Worm (Caenorhabditis elegans): ENCODE measurements around the gene sms-2.

Gene sms-2

DNA sequence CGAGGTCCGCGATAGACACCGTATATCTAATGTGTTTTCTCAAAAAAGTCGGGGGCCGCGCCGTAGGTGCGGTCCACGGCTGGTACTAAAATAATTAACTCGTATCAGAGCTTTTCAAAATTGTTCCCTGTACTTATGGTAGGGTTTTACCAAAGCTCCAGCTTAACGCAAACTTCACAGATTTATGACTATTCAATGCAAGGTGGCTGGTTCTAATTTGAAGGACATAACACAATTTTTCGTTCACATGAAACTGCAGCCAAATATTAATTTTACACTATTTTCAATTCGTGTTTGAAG is 26.5 kb upstream of the sms-2 start:
- TF ChIP-seq tab-1 (GFP tag; IDR thresholded peaks at IDR 0.05) (no peak), ztf-23 (GFP tag; IDR thresholded peaks at IDR 0.05) (no peak), cog-1 (tag; optimal IDR thresholded peaks at IDR 0.05) (no peak), klf-2 (GFP tag; conservative IDR thresholded peaks at IDR 0.05) (no peak), flt-1 (GFP tag; IDR thresholded peaks at IDR 0.05) (no peak), ztf-29 (GFP tag; IDR thresholded peaks at IDR 0.05) (no peak), ref-1 (GFP tag; conservative IDR thresholded peaks at IDR 0.05) (no peak), T22C8.4 (GFP tag; IDR thresholded peaks at IDR 0.05) (no peak), med-1 (GFP tag; optimal IDR thresholded peaks at IDR 0.05; ENCODE audit: insufficient read depth) (no peak)

DNA sequence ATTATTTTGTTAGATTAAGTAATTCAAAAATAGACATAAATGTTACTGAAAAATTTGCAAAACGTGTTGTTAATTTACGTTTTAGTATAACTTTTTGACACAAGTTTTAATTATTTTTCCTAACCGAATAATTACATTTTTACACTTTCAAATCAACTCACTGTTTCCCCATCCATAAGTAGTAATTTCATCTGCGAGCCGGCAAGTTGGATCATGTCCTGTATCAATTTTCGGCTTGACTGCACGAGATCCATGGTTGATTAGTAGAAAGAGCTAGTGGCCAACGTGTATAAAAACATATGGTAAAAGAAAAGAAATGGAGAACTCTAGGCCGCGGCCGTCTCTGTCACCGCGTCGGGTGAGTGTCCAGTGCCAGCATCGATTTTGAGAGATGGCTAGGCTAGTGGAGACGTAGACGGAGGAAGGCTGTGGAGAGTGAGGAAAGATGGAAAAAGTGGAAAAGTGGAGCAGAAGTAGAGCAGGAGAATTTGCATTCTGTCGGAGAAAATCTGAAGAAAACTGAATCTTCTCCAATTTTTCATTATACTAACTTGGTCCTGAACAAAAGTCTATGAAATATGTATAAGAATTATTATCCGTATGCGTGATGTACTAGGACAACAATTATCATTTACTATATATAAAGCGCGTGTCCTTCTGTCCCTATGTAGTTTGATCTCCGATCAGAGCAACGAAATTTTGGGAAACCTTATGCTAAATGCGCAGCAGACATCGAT is 26.0 kb upstream of the sms-2 start, which contains the start of gene vps-45:
Gene vps-45 (minus strand): TSS at position 350 of the 737 bp plus-strand sequence.
- TF ChIP-seq ztf-23 (GFP tag; IDR thresholded peaks at IDR 0.05) = no peak
- no peak for TF ChIP-seq ztf-29 (GFP tag; IDR thresholded peaks at IDR 0.05)
- no peak for TF ChIP-seq tab-1 (GFP tag; IDR thresholded peaks at IDR 0.05)
- peak; percentile 78; the same call in 1 of the 2 replicates for TF ChIP-seq T22C8.4 (GFP tag; IDR thresholded peaks at IDR 0.05)

DNA sequence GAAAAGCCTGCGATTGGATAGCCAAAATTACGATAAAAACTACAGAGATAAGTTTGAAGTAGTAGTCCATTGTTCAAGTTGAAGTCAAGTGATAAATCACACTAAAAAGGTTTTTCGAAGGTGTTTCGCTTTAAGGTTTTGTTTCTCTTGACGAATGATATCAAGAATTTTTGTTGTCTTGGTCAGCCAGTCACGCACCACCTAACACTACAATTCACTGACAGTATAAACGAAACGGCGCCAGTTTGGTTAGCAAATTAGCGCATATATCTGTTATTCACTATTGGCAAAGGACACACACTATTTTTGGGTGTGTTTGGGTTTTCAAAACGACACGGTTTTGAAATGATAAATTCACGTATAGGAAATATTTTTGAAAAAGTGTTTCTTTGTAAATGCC is 21.4 kb upstream of the sms-2 start, which contains the start of gene C44C1.6:
Gene C44C1.6 (minus strand): TSS at position 199 of the 400 bp plus-strand sequence.
- no peak for TF ChIP-seq tab-1 (GFP tag; IDR thresholded peaks at IDR 0.05)
- no peak for TF ChIP-seq cog-1 (tag; optimal IDR thresholded peaks at IDR 0.05)
- no peak for TF ChIP-seq klf-2 (GFP tag; conservative IDR thresholded peaks at IDR 0.05)
- no peak for TF ChIP-seq ref-1 (GFP tag; conservative IDR thresholded peaks at IDR 0.05)
- TF ChIP-seq med-1 (GFP tag; optimal IDR thresholded peaks at IDR 0.05; ENCODE audit: insufficient read depth) = no peak
- TF ChIP-seq flt-1 (GFP tag; IDR thresholded peaks at IDR 0.05) = no peak
- TF ChIP-seq ztf-29 (GFP tag; IDR thresholded peaks at IDR 0.05) = no peak
- no peak for TF ChIP-seq ztf-23 (GFP tag; IDR thresholded peaks at IDR 0.05)
- TF ChIP-seq T22C8.4 (GFP tag; IDR thresholded peaks at IDR 0.05) = no peak

DNA sequence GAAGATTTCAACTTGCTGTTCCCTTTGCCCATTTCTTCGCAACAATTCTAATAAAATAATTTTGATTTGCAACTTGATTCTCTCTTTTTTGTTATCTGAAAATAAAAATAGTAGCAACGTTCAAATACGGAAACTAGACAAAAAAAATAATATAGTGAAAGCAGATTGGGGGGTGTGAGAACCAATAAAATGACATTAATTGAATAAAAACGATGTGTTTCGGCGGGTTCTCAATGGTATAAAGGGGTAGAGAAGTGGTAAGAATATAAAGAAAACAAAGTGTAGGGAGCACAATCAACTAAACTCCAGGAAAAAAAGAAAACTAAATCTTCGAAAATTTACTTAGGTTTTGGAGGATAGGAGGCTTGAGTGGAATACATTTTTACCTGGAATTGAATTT is 14.5 kb upstream of the sms-2 start, which contains the start of gene ncs-1:
Gene ncs-1 (minus strand): TSS at position 101 of the 400 bp plus-strand sequence.
- TF ChIP-seq cog-1 (tag; optimal IDR thresholded peaks at IDR 0.05) = no peak
- no peak for TF ChIP-seq tab-1 (GFP tag; IDR thresholded peaks at IDR 0.05)
- TF ChIP-seq ztf-23 (GFP tag; IDR thresholded peaks at IDR 0.05) = no peak
- TF ChIP-seq klf-2 (GFP tag; conservative IDR thresholded peaks at IDR 0.05) = no peak
- TF ChIP-seq med-1 (GFP tag; optimal IDR thresholded peaks at IDR 0.05; ENCODE audit: insufficient read depth) = no peak

DNA sequence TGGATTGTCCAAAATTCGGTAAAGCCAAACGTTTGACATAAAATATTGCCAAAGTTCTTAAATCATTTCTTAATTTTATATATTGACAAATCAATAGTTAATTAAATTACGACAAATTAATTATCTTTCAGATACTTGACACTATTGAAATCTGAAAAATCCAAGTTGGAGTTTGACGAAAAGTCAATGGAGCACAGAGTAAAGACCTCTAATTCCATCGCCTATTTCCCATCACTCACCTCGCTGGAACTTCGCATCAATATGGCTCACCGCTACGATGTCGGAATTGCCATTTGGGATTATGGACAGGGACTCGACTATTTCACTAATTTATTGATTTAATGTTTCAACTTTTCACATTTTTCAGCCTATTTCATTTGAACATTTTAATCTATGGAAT is 11.5 kb upstream of the sms-2 start:
- TF ChIP-seq flt-1 (GFP tag; IDR thresholded peaks at IDR 0.05) (no peak), ztf-29 (GFP tag; IDR thresholded peaks at IDR 0.05) (no peak), T22C8.4 (GFP tag; IDR thresholded peaks at IDR 0.05) (no peak), ztf-23 (GFP tag; IDR thresholded peaks at IDR 0.05) (no peak)

DNA sequence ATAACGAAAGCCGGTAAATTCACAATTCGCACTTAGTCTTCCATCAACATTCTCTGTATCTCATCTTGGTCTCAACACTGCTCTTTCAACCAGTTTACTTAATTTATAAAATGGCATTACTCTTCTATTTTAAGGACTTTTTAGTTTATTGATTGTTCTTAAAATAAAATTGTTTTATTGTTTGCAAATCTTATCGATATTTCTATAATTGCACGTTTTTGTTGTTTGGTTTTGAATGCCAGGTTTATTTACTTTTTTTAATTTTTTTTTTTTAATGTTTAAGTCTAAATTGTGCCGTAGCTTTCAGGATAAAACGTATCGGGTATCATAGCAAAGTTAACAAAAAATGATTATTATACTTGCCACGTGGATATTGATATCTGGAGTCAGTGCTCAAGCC is 8.9 kb upstream of the sms-2 start, which contains the start of gene chil-10:
Gene chil-10 (plus strand): TSS at position 301 of the 400 bp plus-strand sequence.
- TF ChIP-seq tab-1 (GFP tag; IDR thresholded peaks at IDR 0.05) = no peak
- no peak for TF ChIP-seq med-1 (GFP tag; optimal IDR thresholded peaks at IDR 0.05; ENCODE audit: insufficient read depth)
- no peak for TF ChIP-seq ztf-29 (GFP tag; IDR thresholded peaks at IDR 0.05)
- no peak for TF ChIP-seq T22C8.4 (GFP tag; IDR thresholded peaks at IDR 0.05)
- TF ChIP-seq ztf-23 (GFP tag; IDR thresholded peaks at IDR 0.05) = no peak
- TF ChIP-seq cog-1 (tag; optimal IDR thresholded peaks at IDR 0.05) = no peak
- TF ChIP-seq flt-1 (GFP tag; IDR thresholded peaks at IDR 0.05) = no peak
- no peak for TF ChIP-seq klf-2 (GFP tag; conservative IDR thresholded peaks at IDR 0.05)
- TF ChIP-seq ref-1 (GFP tag; conservative IDR thresholded peaks at IDR 0.05) = no peak

DNA sequence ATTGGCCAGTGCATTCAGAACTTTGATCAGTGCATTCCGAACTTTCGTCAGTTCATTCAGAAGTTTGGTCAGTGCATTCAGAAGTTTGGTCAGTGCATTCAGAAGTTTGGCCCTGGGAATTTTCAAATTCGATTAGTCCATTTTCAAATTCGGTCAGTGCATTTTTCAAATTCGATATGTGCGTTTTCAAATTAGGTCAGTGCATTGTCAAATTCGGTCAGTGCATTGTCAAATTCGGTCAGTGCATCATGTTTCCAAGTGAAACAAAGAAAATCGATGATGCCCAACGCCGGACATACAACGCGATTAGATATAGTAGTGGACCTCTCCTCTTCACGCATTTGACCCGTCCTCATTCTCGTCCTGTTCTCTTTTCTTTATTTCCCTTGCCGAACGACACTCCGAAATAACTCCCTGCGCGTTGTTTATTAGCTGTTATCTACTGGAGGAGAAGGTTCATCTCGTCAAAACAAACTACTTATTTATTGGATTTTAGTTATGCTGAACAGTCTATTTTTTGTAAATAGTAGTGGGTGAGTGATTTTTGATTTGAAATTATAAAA is 5.9 kb upstream of the sms-2 start, which contains the start of gene apm-3:
Gene apm-3 (plus strand): TSS at position 477 of the 563 bp plus-strand sequence.
- TF ChIP-seq T22C8.4 (GFP tag; IDR thresholded peaks at IDR 0.05) (0 out of 2 replicates have a peak, but pooled peaks have one; percentile 17), cog-1 (tag; optimal IDR thresholded peaks at IDR 0.05) (peak; percentile 36), flt-1 (GFP tag; IDR thresholded peaks at IDR 0.05) (no peak), ref-1 (GFP tag; conservative IDR thresholded peaks at IDR 0.05) (no peak), med-1 (GFP tag; optimal IDR thresholded peaks at IDR 0.05; ENCODE audit: insufficient read depth) (no peak), klf-2 (GFP tag; conservative IDR thresholded peaks at IDR 0.05) (no peak), tab-1 (GFP tag; IDR thresholded peaks at IDR 0.05) (0 out of 2 replicates have a peak, but pooled peaks have one; percentile 53)

DNA sequence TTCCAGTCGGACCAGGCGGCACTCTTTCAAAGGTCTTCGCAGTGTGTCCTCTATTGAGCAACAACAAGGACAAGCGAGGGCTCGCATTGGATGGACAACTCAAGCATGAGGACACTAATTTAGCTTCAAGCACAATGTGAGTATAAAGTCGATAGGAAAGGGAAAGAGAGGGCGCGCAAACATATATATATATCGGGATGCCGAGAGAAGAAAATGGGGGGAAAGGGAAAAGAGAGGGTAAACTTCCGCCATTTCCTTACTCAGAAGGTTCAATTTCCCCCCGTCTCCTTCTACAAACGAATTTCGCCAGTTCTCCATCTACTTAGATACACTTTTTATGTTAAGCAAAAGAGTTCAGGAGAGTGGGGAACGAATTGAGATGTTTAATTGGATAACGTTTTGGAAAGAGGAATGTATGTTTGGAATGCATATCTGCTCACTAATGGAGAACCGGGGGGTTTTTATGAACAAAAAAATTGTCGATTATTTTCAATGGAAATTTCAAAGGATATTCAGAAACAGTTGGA is 3.9 kb upstream of the sms-2 start:
- TF ChIP-seq cog-1 (tag; optimal IDR thresholded peaks at IDR 0.05) (peak; percentile 8), ztf-29 (GFP tag; IDR thresholded peaks at IDR 0.05) (no peak), T22C8.4 (GFP tag; IDR thresholded peaks at IDR 0.05) (no peak), ref-1 (GFP tag; conservative IDR thresholded peaks at IDR 0.05) (no peak), klf-2 (GFP tag; conservative IDR thresholded peaks at IDR 0.05) (no peak), med-1 (GFP tag; optimal IDR thresholded peaks at IDR 0.05; ENCODE audit: insufficient read depth) (no peak), tab-1 (GFP tag; IDR thresholded peaks at IDR 0.05) (no peak), ztf-23 (GFP tag; IDR thresholded peaks at IDR 0.05) (no peak)

DNA sequence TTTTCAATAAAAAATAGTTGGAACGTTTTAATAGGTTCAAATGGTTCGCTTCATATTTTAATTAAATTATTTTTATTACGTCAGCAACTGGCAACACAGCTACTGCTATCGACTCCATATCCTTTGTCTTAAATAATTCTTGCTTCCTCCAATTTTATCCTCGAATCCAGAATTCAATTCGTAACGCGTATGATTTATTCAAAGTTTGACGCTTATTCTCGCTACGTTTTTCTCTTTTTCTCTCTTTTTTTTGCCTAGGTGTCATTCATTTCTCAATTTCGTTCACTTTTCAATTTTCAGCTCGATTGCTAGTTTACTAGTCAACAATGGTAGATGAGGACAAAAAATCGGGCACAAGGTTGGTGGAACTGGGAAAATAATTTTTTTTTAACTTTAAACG is 1.8 kb upstream of the sms-2 start, which contains the start of gene arr-1:
Gene arr-1 (plus strand): TSS at position 301 of the 400 bp plus-strand sequence.
- TF ChIP-seq tab-1 (GFP tag; IDR thresholded peaks at IDR 0.05) (no peak), ztf-29 (GFP tag; IDR thresholded peaks at IDR 0.05) (no peak), ztf-23 (GFP tag; IDR thresholded peaks at IDR 0.05) (no peak), klf-2 (GFP tag; conservative IDR thresholded peaks at IDR 0.05) (no peak)

DNA sequence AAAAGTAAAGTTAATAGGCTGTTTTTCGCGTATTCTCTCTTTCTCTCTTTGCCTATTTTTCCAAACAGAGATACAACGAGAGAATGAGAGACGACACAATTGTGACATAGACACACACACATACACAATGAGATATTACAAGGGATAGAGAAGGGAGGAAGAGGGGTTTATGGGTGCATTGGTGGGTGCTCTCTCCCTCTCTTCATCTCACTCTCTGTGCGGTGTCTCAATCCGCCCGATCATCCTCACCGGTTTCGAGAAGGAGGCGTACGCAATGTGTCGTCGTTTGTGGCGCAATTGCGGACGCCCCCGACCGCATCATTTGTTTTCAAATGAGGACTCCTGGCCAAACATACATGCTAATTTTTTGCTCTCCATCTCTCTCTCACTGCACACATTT is 783 bp upstream of the sms-2 start:
- TF ChIP-seq tab-1 (GFP tag; IDR thresholded peaks at IDR 0.05) (peak; percentile 80), ref-1 (GFP tag; conservative IDR thresholded peaks at IDR 0.05) (no peak), ztf-23 (GFP tag; IDR thresholded peaks at IDR 0.05) (peak; percentile 69; the same call in 1 of the 2 replicates), klf-2 (GFP tag; conservative IDR thresholded peaks at IDR 0.05) (peak; percentile 59; the same call in 1 of the 2 replicates), cog-1 (tag; optimal IDR thresholded peaks at IDR 0.05) (peak; percentile 96), flt-1 (GFP tag; IDR thresholded peaks at IDR 0.05) (peak; percentile 79), ztf-29 (GFP tag; IDR thresholded peaks at IDR 0.05) (no peak), med-1 (GFP tag; optimal IDR thresholded peaks at IDR 0.05; ENCODE audit: insufficient read depth) (no peak), T22C8.4 (GFP tag; IDR thresholded peaks at IDR 0.05) (no peak)

Data from whole organism, midembryonic.